Worm (Caenorhabditis elegans) whole organism, L2 larva: Measurements from ENCODE around the gene T09B9.1.

Experiments used
- C34F6.9 ChIP-seq: fragments of 150-350 bp; optimal IDR thresholded peaks from 2 replicates; lab custom pipeline; 2014; ENCODE audit warnings: missing biosample characterization, missing genetic modification characterization
- F13H6.1 ChIP-seq: sonication (generic microtip); optimal IDR thresholded peaks from 2 replicates; lab custom pipeline; 2016; ENCODE audit warnings: missing genetic modification characterization, missing compliant biosample characterization
- R02D3.7 ChIP-seq: fragments of 150-350 bp; optimal IDR thresholded peaks from 2 replicates; lab custom pipeline; 2014; ENCODE audit warnings: missing biosample characterization, missing genetic modification characterization
- Y55F3AM.14 ChIP-seq: fragments of 200-800 bp; sonication (Bioruptor generic); optimal IDR thresholded peaks from 2 replicates; lab custom pipeline; 2018; ENCODE audit warnings: mild to moderate bottlenecking, missing genetic modification characterization, missing compliant biosample characterization
- ZK546.5 ChIP-seq: sonication (generic microtip); optimal IDR thresholded peaks from 2 replicates; lab custom pipeline; 2017; ENCODE audit warnings: missing biosample characterization, missing genetic modification characterization
- ama-1 ChIP-seq: fragments of 150-350 bp; optimal IDR thresholded peaks from 2 replicates; lab custom pipeline; 2018; ENCODE audit warnings: inconsistent platforms
- blmp-1 ChIP-seq: sonication (generic microtip); optimal IDR thresholded peaks from 2 replicates; lab custom pipeline; 2017; ENCODE audit warnings: missing genetic modification characterization, mild to moderate bottlenecking, missing compliant biosample characterization, antibody characterized with exemption, moderate library complexity; ENCODE audit not compliant: insufficient read depth
- ceh-16 ChIP-seq: fragments of 150-350 bp; optimal IDR thresholded peaks from 2 replicates; lab custom pipeline; 2014; ENCODE audit warnings: missing biosample characterization, missing genetic modification characterization
- ceh-82 ChIP-seq: fragments of 150-350 bp; optimal IDR thresholded peaks from 2 replicates; lab custom pipeline; 2014; ENCODE audit warnings: missing biosample characterization, missing genetic modification characterization
- elt-1 ChIP-seq: fragments of 150-350 bp; optimal IDR thresholded peaks from 2 replicates; lab custom pipeline; 2014; ENCODE audit warnings: missing biosample characterization, missing genetic modification characterization
- elt-3 ChIP-seq: sonication (generic microtip); optimal IDR thresholded peaks from 2 replicates; lab custom pipeline; 2017; ENCODE audit warnings: missing biosample characterization, missing genetic modification characterization
- fos-1 ChIP-seq: fragments of 150-350 bp; optimal IDR thresholded peaks from 2 replicates; lab custom pipeline; 2014; ENCODE audit warnings: missing biosample characterization, missing genetic modification characterization
- gmeb-1 ChIP-seq: fragments of 150-350 bp; optimal IDR thresholded peaks from 2 replicates; lab custom pipeline; 2014; ENCODE audit warnings: missing biosample characterization, missing genetic modification characterization
- lin-11 ChIP-seq: fragments of 150-350 bp; sonication (generic microtip); optimal IDR thresholded peaks from 2 replicates; lab custom pipeline; 2014; ENCODE audit warnings: missing biosample characterization, missing genetic modification characterization, inconsistent platforms, mixed read lengths
- lin-13 ChIP-seq: fragments of 150-350 bp; optimal IDR thresholded peaks from 2 replicates; lab custom pipeline; 2014; ENCODE audit warnings: missing biosample characterization, missing genetic modification reagents, missing genetic modification characterization
- lin-39 ChIP-seq: fragments of 150-350 bp; optimal IDR thresholded peaks from 2 replicates; lab custom pipeline; 2014; ENCODE audit warnings: missing biosample characterization, missing genetic modification reagents, missing genetic modification characterization
- mab-5 ChIP-seq: fragments of 150-350 bp; optimal IDR thresholded peaks from 2 replicates; lab custom pipeline; 2014; ENCODE audit warnings: missing biosample characterization, missing genetic modification characterization
- mbf-1 ChIP-seq: sonication (generic microtip); optimal IDR thresholded peaks from 2 replicates; lab custom pipeline; 2017; ENCODE audit warnings: missing biosample characterization, missing genetic modification characterization
- mdl-1 ChIP-seq, 2 experiments: fragments of 150-350 bp in 1 of 2; sonication (generic microtip) in 1 of 2; optimal IDR thresholded peaks; 2 replicates each; lab custom pipeline; 2017; ENCODE audit warnings: missing biosample characterization in 2 of 2, missing genetic modification characterization in 2 of 2
- nhr-10 ChIP-seq: sonication (generic microtip); optimal IDR thresholded peaks from 2 replicates; lab custom pipeline; 2017; ENCODE audit warnings: missing biosample characterization, missing genetic modification characterization
- nhr-11 ChIP-seq: fragments of 150-350 bp; optimal IDR thresholded peaks from 2 replicates; lab custom pipeline; 2014; ENCODE audit warnings: missing biosample characterization, missing genetic modification characterization
- nhr-12 ChIP-seq: fragments of 150-350 bp; optimal IDR thresholded peaks from 2 replicates; lab custom pipeline; 2014; ENCODE audit warnings: missing biosample characterization, missing genetic modification characterization
- nhr-129 ChIP-seq: fragments of 150-350 bp; optimal IDR thresholded peaks from 2 replicates; lab custom pipeline; 2014; ENCODE audit warnings: missing biosample characterization, missing genetic modification characterization
- nhr-21 ChIP-seq: fragments of 150-350 bp; optimal IDR thresholded peaks from 2 replicates; lab custom pipeline; 2014; ENCODE audit warnings: missing biosample characterization, missing genetic modification characterization
- nhr-237 ChIP-seq: fragments of 150-350 bp; optimal IDR thresholded peaks from 2 replicates; lab custom pipeline; 2014; ENCODE audit warnings: missing biosample characterization, missing genetic modification characterization
- nhr-25 ChIP-seq: fragments of 150-350 bp; sonication (generic microtip); optimal IDR thresholded peaks from 3 replicates; lab custom pipeline; 2014; ENCODE audit warnings: missing biosample characterization, missing genetic modification characterization
- peb-1 ChIP-seq: fragments of 150-350 bp; optimal IDR thresholded peaks from 2 replicates; lab custom pipeline; 2014; ENCODE audit warnings: missing biosample characterization, missing genetic modification characterization
- skn-1 ChIP-seq: sonication (generic microtip); optimal IDR thresholded peaks from 2 replicates; lab custom pipeline; 2017; ENCODE audit warnings: missing biosample characterization, missing genetic modification characterization
- sma-3 ChIP-seq: sonication (generic microtip); optimal IDR thresholded peaks from 2 replicates; lab custom pipeline; 2016; ENCODE audit warnings: missing genetic modification reagents, missing genetic modification characterization, missing compliant biosample characterization
- sma-9 ChIP-seq, 2 experiments: fragments of 150-350 bp in 1 of 2; sonication (generic microtip) in 1 of 2; optimal IDR thresholded peaks; 2 replicates each; lab custom pipeline; 2014 to 2016; ENCODE audit warnings: missing genetic modification characterization in 2 of 2, mild to moderate bottlenecking in 1 of 2, missing biosample characterization in 1 of 2, missing compliant biosample characterization in 1 of 2, missing genetic modification reagents in 1 of 2, moderate library complexity in 1 of 2
- unc-39 ChIP-seq: fragments of 150-350 bp; optimal IDR thresholded peaks from 2 replicates; lab custom pipeline; 2014; ENCODE audit warnings: missing biosample characterization, missing genetic modification characterization
- unc-55 ChIP-seq: fragments of 150-350 bp; sonication (generic microtip); optimal IDR thresholded peaks from 3 replicates; lab custom pipeline; 2014; ENCODE audit warnings: missing biosample characterization, missing genetic modification reagents, missing genetic modification characterization
- unc-62 ChIP-seq: fragments of 150-350 bp; optimal IDR thresholded peaks from 2 replicates; lab custom pipeline; 2014; ENCODE audit warnings: missing biosample characterization, missing genetic modification reagents, missing genetic modification characterization
- zag-1 ChIP-seq: fragments of 150-350 bp; optimal IDR thresholded peaks from 2 replicates; lab custom pipeline; 2014; ENCODE audit warnings: missing biosample characterization, missing genetic modification characterization
- ztf-11 ChIP-seq: sonication (generic microtip); optimal IDR thresholded peaks from 2 replicates; lab custom pipeline; 2017; ENCODE audit warnings: missing biosample characterization, missing genetic modification characterization
- ztf-4 ChIP-seq: fragments of 150-350 bp; optimal IDR thresholded peaks from 2 replicates; lab custom pipeline; 2014; ENCODE audit warnings: missing biosample characterization, missing genetic modification characterization

The T09B9.1 gene

DNA sequence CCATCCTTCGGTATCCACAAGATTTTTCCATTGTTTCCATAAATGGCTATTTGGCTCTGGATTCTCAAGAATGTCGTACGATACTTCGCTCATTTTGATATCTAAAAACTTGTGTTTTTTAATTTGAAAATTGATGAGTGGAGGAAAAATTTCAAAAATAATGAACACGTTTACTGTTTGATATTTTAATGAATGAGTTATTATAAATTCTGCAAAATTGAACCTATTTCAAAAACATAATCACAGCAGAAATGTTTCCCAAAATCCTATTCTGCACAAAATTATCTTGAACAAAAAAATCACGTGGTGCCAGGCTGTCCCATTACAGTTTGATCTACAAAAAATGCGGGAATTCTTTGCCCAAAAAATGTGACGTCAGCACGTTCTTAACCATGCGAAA lies 37.1 kb downstream of the T09B9.1 start, which contains the start of gene F36G3.2:
Gene F36G3.2 (minus strand): TSS at position 101 of the 400 bp plus-strand sequence.
- TF ChIP-seq nhr-12 (tag; lab: Kevin White, UChicago) (no peak), lin-11 (tag; lab: Kevin White, UChicago) (no peak), elt-1 (tag; lab: Kevin White, UChicago) (no peak), nhr-21 (tag; lab: Kevin White, UChicago) (no peak), nhr-237 (tag; lab: Kevin White, UChicago) (no peak), mbf-1 (tag; lab: Kevin White, UChicago) (no peak)

ce11 chrX:9795579-9795978 lies 38.5 kb downstream of the T09B9.1 start:
- TF ChIP-seq zag-1: no peak
- peak; percentile 30 for TF ChIP-seq fos-1 (tag; lab: Kevin White, UChicago)
- TF ChIP-seq nhr-129 (tag; lab: Kevin White, UChicago): no peak

DNA sequence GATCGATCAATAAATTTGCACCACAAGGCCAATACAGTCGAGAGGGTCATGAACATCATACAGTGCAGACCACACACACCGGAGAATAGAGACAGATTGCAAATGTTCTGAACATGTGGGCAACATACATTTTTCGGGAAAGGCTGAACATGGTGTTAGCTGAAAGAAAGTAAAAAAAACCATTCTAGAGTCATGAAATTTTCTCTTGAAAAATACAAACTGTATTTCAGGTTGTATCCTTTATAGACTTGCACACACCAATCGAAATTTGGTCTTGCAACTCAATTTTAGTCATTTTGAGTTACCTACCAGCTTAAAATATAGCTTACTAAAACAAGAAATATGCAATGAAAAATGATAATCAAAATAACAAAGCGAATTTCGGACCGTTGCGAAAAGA lies 39.0 kb downstream of the T09B9.1 start:
- no peak for TF ChIP-seq ztf-4 (tag; lab: Kevin White, UChicago)
- no peak for TF ChIP-seq nhr-11 (tag; lab: Kevin White, UChicago)
- no peak for TF ChIP-seq nhr-12 (tag; lab: Kevin White, UChicago)
- no peak for TF ChIP-seq lin-13 (GFP tag; lab: Kevin White, UChicago)
- TF ChIP-seq nhr-10 (tag; lab: Kevin White, UChicago): no peak
- no peak for TF ChIP-seq unc-62
- no peak for TF ChIP-seq Y55F3AM.14
- TF ChIP-seq nhr-21 (tag; lab: Kevin White, UChicago): no peak
- no peak for TF ChIP-seq F13H6.1 (tag; lab: Kevin White, UChicago)
- no peak for TF ChIP-seq ama-1 (lab: Kevin White, UChicago)
- no peak for TF ChIP-seq ceh-16
- no peak for TF ChIP-seq mab-5 (tag; lab: Kevin White, UChicago)
- no peak for TF ChIP-seq sma-9 (GFP tag; optimal IDR thresholded peaks at IDR 0.05; lab: Kevin White, UChicago)
- no peak for TF ChIP-seq sma-9 (tag; optimal IDR thresholded peaks at IDR 0.05; lab: Kevin White, UChicago)
- no peak for TF ChIP-seq blmp-1 (tag; lab: Kevin White, UChicago)
- no peak for TF ChIP-seq zag-1
- no peak for TF ChIP-seq mdl-1 (tag; optimal IDR thresholded peaks at IDR 0.05; lab: Kevin White, UChicago)
- no peak for TF ChIP-seq ztf-11

ce11 chrX:9798530-9798929 lies 41.5 kb downstream of the T09B9.1 start, which contains the start of gene F36G3.3:
F36G3.3 (plus strand) TSS chrX:9798835.
- peak; percentile 11 for TF ChIP-seq C34F6.9 (tag; lab: Kevin White, UChicago)
- TF ChIP-seq nhr-25: no peak
- TF ChIP-seq unc-55 (GFP tag; lab: Kevin White, UChicago): peak; percentile 31
- no peak for TF ChIP-seq peb-1 (tag; lab: Kevin White, UChicago)
- TF ChIP-seq mbf-1 (tag; lab: Kevin White, UChicago): no peak
- TF ChIP-seq lin-39 (tag; lab: Kevin White, UChicago): no peak

- TF ChIP-seq sma-9 (GFP tag; optimal IDR thresholded peaks at IDR 0.05; lab: Kevin White, UChicago) (peak; percentile 60), sma-9 (tag; optimal IDR thresholded peaks at IDR 0.05; lab: Kevin White, UChicago) (no peak), C34F6.9 (tag; lab: Kevin White, UChicago) (no peak), nhr-10 (tag; lab: Kevin White, UChicago) (no peak)
Measured at ce11 chrX:9803603-9804002, 46.5 kb downstream of the T09B9.1 start.

DNA sequence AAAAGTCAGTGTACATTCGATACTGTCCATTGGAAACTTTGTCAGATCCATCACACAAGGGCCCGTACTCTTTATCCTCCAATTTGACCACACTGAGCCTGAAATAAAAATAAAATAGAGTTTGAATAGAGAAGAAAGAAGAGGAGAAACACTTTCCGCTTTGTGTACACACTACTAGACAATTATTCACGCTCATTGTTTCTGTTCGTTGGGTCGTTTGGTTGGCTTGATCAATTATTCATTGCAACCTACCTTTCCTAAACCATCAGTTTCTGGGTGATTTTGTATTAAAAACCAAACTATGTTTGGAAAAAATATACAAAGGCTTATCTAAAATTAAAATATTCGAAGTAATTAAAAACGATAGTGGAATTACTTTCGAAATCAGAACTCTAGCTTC lies 47.7 kb downstream of the T09B9.1 start:
- TF ChIP-seq R02D3.7 (tag; lab: Kevin White, UChicago) (no peak), mdl-1 (tag; optimal IDR thresholded peaks at IDR 0.05; lab: Kevin White, UChicago) (no peak), lin-39 (tag; lab: Kevin White, UChicago) (no peak), elt-3 (tag; lab: Kevin White, UChicago) (no peak), ceh-82 (no peak), gmeb-1 (tag; lab: Kevin White, UChicago) (no peak), unc-39 (no peak), ztf-11 (no peak), sma-3 (GFP tag; lab: Kevin White, UChicago) (no peak), skn-1 (tag; lab: Kevin White, UChicago) (no peak), nhr-21 (tag; lab: Kevin White, UChicago) (no peak), ZK546.5 (tag; lab: Kevin White, UChicago) (no peak)
- TF ChIP-seq, all 48 proteins: peak for 0
